Worm (Caenorhabditis elegans) whole organism, L4/young adult: ENCODE measurements around the gene ugt-44.

Experiments used
- W03F9.2 ChIP-seq: fragments of 150-350 bp; optimal IDR thresholded peaks from 2 replicates; lab custom pipeline; 2014; ENCODE audit warnings: missing biosample characterization, missing genetic modification characterization
- dao-5 ChIP-seq: sonication (generic microtip); optimal IDR thresholded peaks from 2 replicates; lab custom pipeline; 2016; ENCODE audit warnings: missing genotype, missing genetic modification characterization, moderate library complexity, missing compliant biosample characterization
- him-1 ChIP-seq: sonication (generic microtip); optimal IDR thresholded peaks from 2 replicates; lab custom pipeline; 2016; ENCODE audit warnings: missing genotype, missing genetic modification reagents, missing genetic modification characterization, missing compliant biosample characterization

DNA sequence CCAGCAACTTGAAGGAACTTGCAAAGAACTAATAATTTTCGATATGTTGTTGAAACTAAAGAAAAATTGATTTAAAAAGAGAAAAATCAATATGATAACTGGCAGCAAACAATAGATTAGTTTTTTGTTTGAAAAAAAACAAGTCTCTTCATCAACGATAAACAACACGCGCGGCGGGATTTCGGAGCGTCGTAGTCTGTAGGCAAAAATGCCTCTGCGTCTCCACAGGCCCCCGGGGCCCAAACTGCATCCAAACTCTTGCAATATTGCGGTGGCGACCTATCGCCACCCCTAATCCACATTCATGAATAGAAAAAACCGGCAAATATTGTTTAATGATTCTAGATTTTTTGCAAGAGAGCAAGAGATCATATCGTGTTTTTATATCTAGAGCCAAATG is 44.4 kb upstream of the ugt-44 start:
- TF ChIP-seq dao-5 (tag; lab: Kevin White, UChicago) = no peak
- TF ChIP-seq W03F9.2 = no peak
- TF ChIP-seq him-1 (tag; lab: Kevin White, UChicago) = no peak
